Fruit fly (Drosophila melanogaster): Measurements from ENCODE around the gene Orct2.

dm6 chr3R:24267580-24268202 is 5.1 kb upstream of the Orct2 start:
- no peak for TF ChIP-seq CTCF (optimal IDR thresholded peaks at IDR 0.05)
- TF ChIP-seq CG8478 (optimal IDR thresholded peaks at IDR 0.05), result no peak
